Fruit fly (Drosophila melanogaster) whole organism, embryonic: ENCODE data around the gene ppl.

Source experiments
- ATbp ChIP-seq: fragments of 200-800 bp; sonication (Bioruptor generic); optimal IDR thresholded peaks from 2 replicates; lab custom pipeline; 2017; ENCODE audit warnings: missing biosample characterization, mild to moderate bottlenecking, missing genetic modification characterization, missing genetic modification reagents
- Bdp1 ChIP-seq: fragments of 200-800 bp; sonication (Bioruptor generic); optimal IDR thresholded peaks from 3 replicates; lab custom pipeline; 2016; ENCODE audit warnings: missing biosample characterization, missing genetic modification characterization
- CG12659 ChIP-seq: fragments of 200-800 bp; sonication (Bioruptor generic); optimal IDR thresholded peaks from 3 replicates; lab custom pipeline; 2017; ENCODE audit warnings: mild to moderate bottlenecking, missing biosample characterization, missing genetic modification reagents, missing genetic modification characterization
- CG13287 ChIP-seq: fragments of 200-800 bp; sonication (Bioruptor generic); IDR thresholded peaks from 2 replicates; pipeline ENCODE4 v1.3.6; 2022; ENCODE audit warnings: missing biosample characterization, missing genetic modification characterization; ENCODE audit not compliant: partially characterized antibody
- CG13775 ChIP-seq: fragments of 200-800 bp; sonication (Bioruptor generic); optimal IDR thresholded peaks from 3 replicates; lab custom pipeline; 2017; ENCODE audit warnings: missing biosample characterization, mild to moderate bottlenecking, missing genetic modification characterization
- CG1603 ChIP-seq: fragments of 200-800 bp; sonication (Bioruptor generic); optimal IDR thresholded peaks from 2 replicates; lab custom pipeline; 2019; ENCODE audit warnings: missing biosample characterization, mild to moderate bottlenecking, missing genetic modification characterization, moderate library complexity
- CG16779 ChIP-seq: fragments of 200-800 bp; sonication (Bioruptor generic); IDR thresholded peaks from 2 replicates; pipeline ENCODE4 v1.3.6; 2022; ENCODE audit warnings: missing biosample characterization, missing genetic modification characterization
- CG17328 ChIP-seq: fragments of 200-800 bp; sonication (Bioruptor generic); IDR thresholded peaks from 2 replicates; pipeline ENCODE4 v1.3.6; 2022; ENCODE audit warnings: missing biosample characterization, missing genetic modification characterization
- CG17361 ChIP-seq: fragments of 200-800 bp; sonication (Bioruptor generic); IDR thresholded peaks from 3 replicates; pipeline ENCODE4 v1.3.6; 2022; ENCODE audit warnings: missing biosample characterization, missing genetic modification characterization
- CG2875 ChIP-seq: fragments of 200-800 bp; sonication (Bioruptor generic); optimal IDR thresholded peaks from 2 replicates; lab custom pipeline; 2017; ENCODE audit warnings: missing biosample characterization, mild to moderate bottlenecking, missing genetic modification characterization, missing genetic modification reagents
- CG2889 ChIP-seq: fragments of 200-800 bp; sonication (Bioruptor generic); IDR thresholded peaks from 3 replicates; pipeline ENCODE4 v1.3.6; 2022; ENCODE audit warnings: missing biosample characterization, missing genetic modification characterization
- CG3163 ChIP-seq: fragments of 200-800 bp; sonication (Bioruptor generic); optimal IDR thresholded peaks from 3 replicates; lab custom pipeline; 2016; ENCODE audit warnings: missing biosample characterization, missing genetic modification characterization
- CG34224 ChIP-seq: fragments of 200-800 bp; sonication (Bioruptor generic); IDR thresholded peaks from 3 replicates; pipeline ENCODE4 v1.3.6; 2022; ENCODE audit warnings: missing biosample characterization, missing genetic modification characterization; ENCODE audit not compliant: partially characterized antibody
- CG4282 ChIP-seq: fragments of 200-800 bp; sonication (Bioruptor generic); optimal IDR thresholded peaks from 2 replicates; lab custom pipeline; 2016; ENCODE audit warnings: missing biosample characterization, missing genetic modification characterization
- CG4730 ChIP-seq: fragments of 200-800 bp; sonication (Bioruptor generic); IDR thresholded peaks from 2 replicates; pipeline ENCODE4 v1.3.6; 2022; ENCODE audit warnings: missing biosample characterization, missing genetic modification characterization
- CG4854 ChIP-seq: fragments of 200-800 bp; sonication (Bioruptor generic); optimal IDR thresholded peaks from 2 replicates; lab custom pipeline; 2016; ENCODE audit warnings: missing biosample characterization, missing genetic modification characterization, inconsistent platforms
- CG8478 ChIP-seq: fragments of >200 bp; optimal IDR thresholded peaks from 2 replicates; lab custom pipeline; 2018
- CG9437 ChIP-seq: fragments of 200-800 bp; sonication (Bioruptor generic); optimal IDR thresholded peaks from 2 replicates; lab custom pipeline; 2018; ENCODE audit warnings: missing biosample characterization, mild to moderate bottlenecking, missing genetic modification characterization
- Deaf1 ChIP-seq: fragments of 200-800 bp; optimal IDR thresholded peaks from 3 replicates; lab custom pipeline; 2019; ENCODE audit warnings: missing biosample characterization, mild to moderate bottlenecking, missing genetic modification characterization, moderate library complexity
- Dip3 ChIP-seq: fragments of 200-800 bp; sonication (Bioruptor generic); optimal IDR thresholded peaks from 3 replicates; lab custom pipeline; 2016; ENCODE audit warnings: missing biosample characterization, missing genetic modification characterization
- Dll ChIP-seq: fragments of 200-800 bp; sonication (Bioruptor generic); IDR thresholded peaks from 4 replicates; pipeline ENCODE4 v1.3.6; 2022; ENCODE audit warnings: missing biosample characterization, missing genetic modification characterization; ENCODE audit not compliant: partially characterized antibody
- Dp ChIP-seq: fragments of 200-800 bp; sonication (Bioruptor generic); optimal IDR thresholded peaks from 2 replicates; lab custom pipeline; 2018; ENCODE audit warnings: missing biosample characterization, mild to moderate bottlenecking, missing genetic modification characterization, moderate library complexity
- E2f2 ChIP-seq: fragments of 200-800 bp; sonication (Bioruptor generic); IDR thresholded peaks from 2 replicates; pipeline ENCODE4 v1.3.6; 2022; ENCODE audit warnings: missing biosample characterization, missing genetic modification characterization
- Eip74EF ChIP-seq, 2 experiments: fragments of 200-800 bp in 1 of 2; fragments of >200 bp in 1 of 2; sonication (Bioruptor generic) in 1 of 2; optimal IDR thresholded peaks; 2 replicates each; lab custom pipeline; 2017 to 2019; ENCODE audit warnings: missing biosample characterization in 2 of 2, missing genetic modification characterization in 2 of 2, mild to moderate bottlenecking in 1 of 2, moderate library complexity in 1 of 2
- Elba2 ChIP-seq: fragments of 200-800 bp; sonication (Bioruptor generic); optimal IDR thresholded peaks from 3 replicates; lab custom pipeline; 2016; ENCODE audit warnings: missing biosample characterization, missing genetic modification characterization
- GATAe ChIP-seq: fragments of 200-800 bp; sonication (Bioruptor generic); conservative IDR thresholded peaks from 2 replicates; pipeline ENCODE4 v1.3.6; 2022; ENCODE audit warnings: missing biosample characterization, missing genetic modification characterization
- Hr3 ChIP-seq: fragments of 200-800 bp; sonication (Bioruptor generic); optimal IDR thresholded peaks from 3 replicates; lab custom pipeline; 2016; ENCODE audit warnings: missing biosample characterization, missing genetic modification characterization
- Lhr ChIP-seq: fragments of 200-800 bp; sonication (Bioruptor generic); optimal IDR thresholded peaks from 3 replicates; lab custom pipeline; 2017; ENCODE audit warnings: mild to moderate bottlenecking, missing biosample characterization, missing genetic modification reagents, missing genetic modification characterization
- MBD-R2 ChIP-seq: fragments of 200-800 bp; sonication (Bioruptor generic); IDR thresholded peaks from 2 replicates; pipeline ENCODE4 v1.3.6; 2022; ENCODE audit warnings: missing biosample characterization, missing genetic modification characterization
- Nf-YB ChIP-seq: fragments of 200-800 bp; sonication (Bioruptor generic); optimal IDR thresholded peaks from 3 replicates; lab custom pipeline; 2019; ENCODE audit warnings: missing biosample characterization, mild to moderate bottlenecking, missing genetic modification characterization, moderate library complexity
- Nf-YC ChIP-seq: fragments of 200-800 bp; optimal IDR thresholded peaks from 3 replicates; lab custom pipeline; 2019; ENCODE audit warnings: missing biosample characterization, mild to moderate bottlenecking, missing genetic modification characterization, moderate library complexity
- Pdp1 ChIP-seq, 2 experiments: fragments of 200-800 bp; sonication (Bioruptor generic); optimal IDR thresholded peaks; 3 replicates each; lab custom pipeline; 2016; ENCODE audit warnings: missing biosample characterization in 2 of 2, missing genetic modification characterization in 2 of 2, mild to moderate bottlenecking in 1 of 2, moderate library complexity in 1 of 2
- Ptx1 ChIP-seq: fragments of 200-800 bp; sonication (Bioruptor generic); IDR thresholded peaks from 2 replicates; pipeline ENCODE4 v1.3.6; 2022; ENCODE audit warnings: missing biosample characterization, missing genetic modification characterization
- Spps ChIP-seq: fragments of 200-800 bp; sonication (Bioruptor generic); optimal IDR thresholded peaks from 2 replicates; lab custom pipeline; 2018; ENCODE audit warnings: missing biosample characterization, mild to moderate bottlenecking, missing genetic modification characterization
- Taf1 ChIP-seq: fragments of 200-800 bp; sonication (Bioruptor generic); IDR thresholded peaks from 2 replicates; pipeline ENCODE4 v1.3.6; 2022; ENCODE audit warnings: missing biosample characterization, missing genetic modification characterization
- cwo ChIP-seq: fragments of 200-800 bp; sonication (Bioruptor generic); optimal IDR thresholded peaks from 3 replicates; lab custom pipeline; 2017; ENCODE audit warnings: missing biosample characterization, missing genetic modification characterization, mild to moderate bottlenecking, moderate library complexity, missing genetic modification reagents
- dysf ChIP-seq: fragments of 200-800 bp; sonication (Bioruptor generic); IDR thresholded peaks from 3 replicates; pipeline ENCODE4 v1.3.6; 2022; ENCODE audit warnings: missing biosample characterization, missing genetic modification characterization
- emc ChIP-seq: fragments of 200-800 bp; sonication (Bioruptor generic); optimal IDR thresholded peaks from 2 replicates; lab custom pipeline; 2016; ENCODE audit warnings: missing biosample characterization, missing genetic modification characterization
- fd102C ChIP-seq: fragments of 200-800 bp; sonication (Bioruptor generic); optimal IDR thresholded peaks from 2 replicates; lab custom pipeline; 2018; ENCODE audit warnings: missing biosample characterization, mild to moderate bottlenecking, missing genetic modification characterization, moderate library complexity
- gfzf ChIP-seq: fragments of 200-800 bp; sonication (Bioruptor generic); optimal IDR thresholded peaks from 2 replicates; lab custom pipeline; 2016; ENCODE audit warnings: missing biosample characterization, mild to moderate bottlenecking, missing genetic modification characterization, moderate library complexity
- h ChIP-seq: fragments of >200 bp; optimal IDR thresholded peaks from 2 replicates; lab custom pipeline; 2017
- ind ChIP-seq: fragments of 200-800 bp; sonication (Bioruptor generic); optimal IDR thresholded peaks from 3 replicates; lab custom pipeline; 2016; ENCODE audit warnings: missing biosample characterization, missing genetic modification characterization
- kni ChIP-seq: fragments of 200-800 bp; sonication (Bioruptor generic); optimal IDR thresholded peaks from 3 replicates; lab custom pipeline; 2017; ENCODE audit warnings: mild to moderate bottlenecking, missing biosample characterization, missing genetic modification reagents, missing genetic modification characterization
- pzg ChIP-seq: fragments of 200-800 bp; sonication (Bioruptor generic); optimal IDR thresholded peaks from 3 replicates; lab custom pipeline; 2018; ENCODE audit warnings: missing biosample characterization, mild to moderate bottlenecking, missing genetic modification characterization, moderate library complexity
- ro ChIP-seq: fragments of 200-800 bp; sonication (Bioruptor generic); IDR thresholded peaks from 2 replicates; pipeline ENCODE4 v1.3.6; 2022; ENCODE audit warnings: missing biosample characterization, missing genetic modification characterization
- run ChIP-seq: fragments of 200-800 bp; sonication (Bioruptor generic); optimal IDR thresholded peaks from 3 replicates; lab custom pipeline; 2018; ENCODE audit warnings: missing biosample characterization, mild to moderate bottlenecking, missing genetic modification characterization
- sens ChIP-seq: fragments of 200-800 bp; sonication (Bioruptor generic); peaks from one replicate; lab custom pipeline; 2016; ENCODE audit warnings: missing biosample characterization, missing genetic modification characterization
- stwl ChIP-seq: fragments of 200-800 bp; sonication (Bioruptor generic); optimal IDR thresholded peaks from 3 replicates; lab custom pipeline; 2018; ENCODE audit warnings: missing biosample characterization, mild to moderate bottlenecking, missing genetic modification characterization, moderate library complexity
- trem ChIP-seq: fragments of 200-800 bp; optimal IDR thresholded peaks from 3 replicates; lab custom pipeline; 2019; ENCODE audit warnings: missing biosample characterization, mild to moderate bottlenecking, missing genetic modification characterization, moderate library complexity
- unc-4 ChIP-seq: fragments of 200-800 bp; sonication (Bioruptor generic); IDR thresholded peaks from 2 replicates; pipeline ENCODE4 v1.3.6; 2022; ENCODE audit warnings: missing biosample characterization, missing genetic modification characterization; ENCODE audit not compliant: partially characterized antibody
- vfl ChIP-seq: fragments of 200-800 bp; sonication (Bioruptor generic); optimal IDR thresholded peaks from 2 replicates; lab custom pipeline; 2016; ENCODE audit warnings: missing biosample characterization, missing genetic modification characterization

Gene ppl

DNA sequence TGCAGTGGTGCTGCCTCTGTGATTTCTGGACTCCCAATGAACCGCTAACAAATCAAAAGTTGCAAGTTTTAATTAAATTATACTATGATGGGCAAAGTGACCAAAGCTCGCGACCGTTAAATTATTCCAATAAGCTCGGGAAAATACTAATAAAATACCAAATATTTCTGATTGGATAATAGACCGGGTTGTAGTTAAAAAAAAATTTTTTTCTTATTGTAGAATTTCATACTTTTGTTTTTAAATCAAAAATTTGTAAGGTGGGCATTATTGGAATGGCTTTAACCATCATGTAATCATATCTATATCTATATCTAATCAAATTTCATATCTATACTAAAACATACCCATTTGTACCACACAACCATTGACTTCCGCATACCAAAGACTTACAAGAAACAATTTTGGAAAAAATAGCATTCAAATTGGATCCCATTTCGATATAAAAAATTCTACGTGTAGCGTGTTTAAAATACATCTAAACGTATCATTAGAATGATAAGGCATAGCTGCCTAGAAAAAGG lies 13.4 kb downstream of the ppl start, which contains the start of gene CG9391:
Gene CG9391 (minus strand): TSS at position 474 of the 524 bp plus-strand sequence.
- TF ChIP-seq CG16779 (GFP tag; lab: Robert Waterston, UW) = no peak
- TF ChIP-seq Dll (GFP tag; lab: Robert Waterston, UW) = 0 out of 4 replicates have a peak, but pooled peaks have one; percentile 14
- peak; percentile 70 for TF ChIP-seq Nf-YC (tag; lab: Kevin White, UChicago)
- TF ChIP-seq CG34224 (GFP tag; lab: Robert Waterston, UW) = no peak
- no peak for TF ChIP-seq run (tag; lab: Kevin White, UChicago)
- no peak for TF ChIP-seq Hr3 (GFP tag; lab: Kevin White, UChicago)
- no peak for TF ChIP-seq dysf
- peak; percentile 68 for TF ChIP-seq gfzf (GFP tag; lab: Kevin White, UChicago)
- TF ChIP-seq kni (GFP tag; lab: Kevin White, UChicago) = no peak
- TF ChIP-seq ATbp (GFP tag; lab: Kevin White, UChicago) = no peak
- TF ChIP-seq Deaf1 (tag; lab: Kevin White, UChicago) = no peak
- TF ChIP-seq Bdp1 = no peak
- TF ChIP-seq trem (tag; lab: Kevin White, UChicago) = no peak
- 0 out of 3 replicates have a peak, but pooled peaks have one; percentile 10 for TF ChIP-seq CG17361 (GFP tag; lab: Robert Waterston, UW)
- no peak for TF ChIP-seq ind
- no peak for TF ChIP-seq CG2875
- TF ChIP-seq CG17328 = no peak
- no peak for TF ChIP-seq CG1603 (tag; lab: Kevin White, UChicago)
- no peak for TF ChIP-seq CG9437 (GFP tag; lab: Kevin White, UChicago)
- TF ChIP-seq fd102C (GFP tag; lab: Kevin White, UChicago) = no peak
- peak; percentile 66 for TF ChIP-seq MBD-R2 (GFP tag; lab: Robert Waterston, UW)
- peak; percentile 7; the same call in 1 of the 2 replicates for TF ChIP-seq CG13287
- TF ChIP-seq Dp = peak; percentile 36
- TF ChIP-seq pzg (GFP tag; lab: Kevin White, UChicago) = peak; percentile 33
- TF ChIP-seq stwl (tag; lab: Kevin White, UChicago) = peak; percentile 51
- TF ChIP-seq CG3163 (GFP tag; lab: Kevin White, UChicago) = no peak
- TF ChIP-seq CG2889 (GFP tag; lab: Robert Waterston, UW) = no peak
- no peak for TF ChIP-seq Spps (tag; lab: Kevin White, UChicago)
- TF ChIP-seq E2f2 (GFP tag; lab: Robert Waterston, UW) = peak; percentile 31; the same call in 1 of the 2 replicates
- no peak for TF ChIP-seq CG4282 (GFP tag; lab: Kevin White, UChicago)
- TF ChIP-seq Ptx1 (GFP tag; lab: Robert Waterston, UW) = no peak
- no peak for TF ChIP-seq unc-4
- TF ChIP-seq Taf1 (GFP tag; lab: Robert Waterston, UW) = no peak
- TF ChIP-seq ro (GFP tag; lab: Robert Waterston, UW) = no peak
- peak in 1 of 2 experiments; percentile 61 for TF ChIP-seq Eip74EF (GFP tag; optimal IDR thresholded peaks at IDR 0.05; lab: Kevin White, UChicago)
- no peak for TF ChIP-seq vfl (GFP tag; lab: Kevin White, UChicago)
- TF ChIP-seq Dip3 (GFP tag; lab: Kevin White, UChicago) = no peak
- TF ChIP-seq sens (GFP tag; lab: Kevin White, UChicago) = peak; percentile 41
- peak; percentile 27 for TF ChIP-seq Lhr
- no peak for TF ChIP-seq CG8478 (lab: Kevin White, UChicago)
- TF ChIP-seq CG4730 (GFP tag; lab: Robert Waterston, UW) = no peak
- TF ChIP-seq GATAe (GFP tag; lab: Robert Waterston, UW) = no peak
- TF ChIP-seq emc (GFP tag; lab: Kevin White, UChicago) = no peak
- TF ChIP-seq h (lab: Kevin White, UChicago) = no peak
- no peak for TF ChIP-seq CG13775
- TF ChIP-seq CG12659 (GFP tag; lab: Kevin White, UChicago) = peak; percentile 4
- TF ChIP-seq cwo = no peak
- TF ChIP-seq CG4854 (GFP tag; lab: Kevin White, UChicago) = no peak
- TF ChIP-seq Nf-YB = peak; percentile 23
- peak; percentile 40 for TF ChIP-seq Elba2 (GFP tag; lab: Kevin White, UChicago)
- TF ChIP-seq Pdp1 (GFP tag; optimal IDR thresholded peaks at IDR 0.05; lab: Kevin White, UChicago) = peak in 1 of 2 experiments; percentile 68
